Fruit fly (Drosophila melanogaster) whole organism: ENCODE measurements around the gene CG12480.

ENCODE experiments used
- CG8478 ChIP-seq: fragments of >200 bp; optimal IDR thresholded peaks from 2 replicates; lab custom pipeline; 2018; ENCODE audit warnings: inconsistent platforms
- psq ChIP-seq: fragments of >200 bp; optimal IDR thresholded peaks from 2 replicates; lab custom pipeline; 2017

dm6 chrX:14123688-14124087 lies 45.7 kb upstream of the CG12480 start:
- no peak for TF ChIP-seq psq
- TF ChIP-seq CG8478 (lab: Kevin White, UChicago), result no peak
